Worm (Caenorhabditis elegans) whole organism, young adult: ENCODE data around the gene srbc-59.

Experiments used
- ZK185.1 ChIP-seq: sonication (generic microtip); optimal IDR thresholded peaks from 2 replicates; lab custom pipeline; 2016; ENCODE audit warnings: mild to moderate bottlenecking, missing genetic modification characterization, missing compliant biosample characterization; ENCODE audit not compliant: poor library complexity, severe bottlenecking
- ekl-4 ChIP-seq: fragments of 200-800 bp; sonication (Bioruptor generic); IDR thresholded peaks from 2 replicates; pipeline ENCODE4 v1.3.6; 2022; ENCODE audit warnings: missing genetic modification reagents, missing genetic modification characterization, missing compliant biosample characterization

DNA sequence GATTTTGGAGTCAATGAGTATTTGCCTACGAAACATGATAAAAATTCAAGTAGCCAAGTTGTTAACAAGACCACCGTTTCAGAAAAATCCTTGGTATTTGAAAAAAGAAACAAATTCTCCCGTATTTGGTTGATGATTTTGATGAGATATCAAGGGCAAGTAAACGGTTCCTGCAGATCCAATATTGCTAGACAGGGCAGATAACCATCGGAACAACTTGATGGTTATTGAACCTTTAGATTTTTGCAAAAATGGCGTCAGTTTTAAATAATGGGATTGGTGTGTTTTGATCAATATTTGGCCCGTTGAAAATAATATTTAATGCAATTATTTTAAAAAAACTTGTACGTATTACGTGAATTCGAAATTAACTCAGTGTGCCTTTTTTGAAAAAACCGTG lies 21.8 kb downstream of the srbc-59 start:
- TF ChIP-seq ekl-4 (GFP tag; lab: Robert Waterston, UW): no peak
- TF ChIP-seq ZK185.1 (tag; lab: Kevin White, UChicago): no peak
